Fruit fly (Drosophila melanogaster) whole organism, embryonic: ENCODE results near the gene Sec15.

Experiments used
- Ada2b ChIP-seq: fragments of 200-800 bp; sonication (Bioruptor generic); IDR thresholded peaks from 2 replicates; pipeline ENCODE4 v1.3.6; 2022; ENCODE audit warnings: missing biosample characterization, missing genetic modification characterization
- B-H2 ChIP-seq: fragments of 200-800 bp; sonication (Bioruptor generic); optimal IDR thresholded peaks from 2 replicates; lab custom pipeline; 2018; ENCODE audit warnings: missing biosample characterization, mild to moderate bottlenecking, missing genetic modification characterization
- CG10565 ChIP-seq: fragments of 200-800 bp; sonication (Bioruptor generic); optimal IDR thresholded peaks from 3 replicates; lab custom pipeline; 2016; ENCODE audit warnings: missing biosample characterization, mild to moderate bottlenecking, missing genetic modification characterization
- CG11247 ChIP-seq: fragments of 200-800 bp; sonication (Bioruptor generic); IDR thresholded peaks from 2 replicates; pipeline ENCODE4 v1.3.6; 2022; ENCODE audit warnings: missing biosample characterization, missing genetic modification characterization
- CG11398 ChIP-seq: fragments of 200-800 bp; sonication (Bioruptor generic); optimal IDR thresholded peaks from 2 replicates; lab custom pipeline; 2016; ENCODE audit warnings: missing biosample characterization, missing genetic modification characterization
- CG11696 ChIP-seq: fragments of 200-800 bp; sonication (Bioruptor generic); IDR thresholded peaks from 2 replicates; pipeline ENCODE4 v1.3.6; 2022; ENCODE audit warnings: missing biosample characterization, missing genetic modification characterization
- CG12155 ChIP-seq: fragments of 200-800 bp; sonication (Bioruptor generic); optimal IDR thresholded peaks from 3 replicates; lab custom pipeline; 2016; ENCODE audit warnings: missing biosample characterization, missing genetic modification characterization
- CG12299 ChIP-seq: fragments of 200-800 bp; sonication (Bioruptor generic); optimal IDR thresholded peaks from 2 replicates; lab custom pipeline; 2018; ENCODE audit warnings: missing biosample characterization, mild to moderate bottlenecking, missing genetic modification characterization
- CG1233 ChIP-seq: fragments of 200-800 bp; sonication (Bioruptor generic); optimal IDR thresholded peaks from 4 replicates; lab custom pipeline; 2018; ENCODE audit warnings: missing biosample characterization, mild to moderate bottlenecking, missing genetic modification characterization
- CG15514 ChIP-seq: fragments of 200-800 bp; sonication (Bioruptor generic); optimal IDR thresholded peaks from 3 replicates; lab custom pipeline; 2017; ENCODE audit warnings: missing biosample characterization, missing genetic modification characterization, mild to moderate bottlenecking, moderate library complexity, missing genetic modification reagents
- CG17186 ChIP-seq: fragments of 200-800 bp; sonication (Bioruptor generic); optimal IDR thresholded peaks from 3 replicates; lab custom pipeline; 2017; ENCODE audit warnings: missing biosample characterization, missing genetic modification reagents, missing genetic modification characterization
- CG17328 ChIP-seq: fragments of 200-800 bp; sonication (Bioruptor generic); IDR thresholded peaks from 2 replicates; pipeline ENCODE4 v1.3.6; 2022; ENCODE audit warnings: missing biosample characterization, missing genetic modification characterization
- CG18011 ChIP-seq: fragments of 200-800 bp; sonication (Bioruptor generic); optimal IDR thresholded peaks from 2 replicates; lab custom pipeline; 2017; ENCODE audit warnings: missing biosample characterization, missing genetic modification characterization, mild to moderate bottlenecking, moderate library complexity, missing genotype
- CG18476 ChIP-seq: fragments of 200-800 bp; sonication (Bioruptor generic); optimal IDR thresholded peaks from 2 replicates; lab custom pipeline; 2016; ENCODE audit warnings: missing biosample characterization, mild to moderate bottlenecking, missing genetic modification characterization
- CG2678 ChIP-seq: fragments of 200-800 bp; sonication (Bioruptor generic); optimal IDR thresholded peaks from 3 replicates; lab custom pipeline; 2019; ENCODE audit warnings: missing biosample characterization, mild to moderate bottlenecking, missing genetic modification characterization, moderate library complexity
- CG34422 ChIP-seq: fragments of 200-800 bp; sonication (Bioruptor generic); IDR thresholded peaks from 3 replicates; pipeline ENCODE4 v1.3.6; 2022; ENCODE audit warnings: missing biosample characterization, missing genetic modification characterization
- CG6175 ChIP-seq: fragments of 200-800 bp; sonication (Bioruptor generic); IDR thresholded peaks from 3 replicates; pipeline ENCODE4 v1.3.6; 2022; ENCODE audit warnings: missing biosample characterization, missing genetic modification characterization
- CG7928 ChIP-seq: fragments of 200-800 bp; sonication (Bioruptor generic); optimal IDR thresholded peaks from 2 replicates; lab custom pipeline; 2017; ENCODE audit warnings: missing biosample characterization, mild to moderate bottlenecking, missing genetic modification characterization
- CG8290 ChIP-seq, 3 experiments: fragments of 200-800 bp; sonication (Bioruptor generic); optimal IDR thresholded peaks; 2 replicates each; lab custom pipeline; 2016 to 2019; ENCODE audit warnings: missing biosample characterization in 3 of 3, missing genetic modification characterization in 3 of 3, mild to moderate bottlenecking in 2 of 3, moderate library complexity in 1 of 3
- CG8924 ChIP-seq: fragments of 200-800 bp; optimal IDR thresholded peaks from 3 replicates; lab custom pipeline; 2019; ENCODE audit warnings: missing biosample characterization, mild to moderate bottlenecking, missing genetic modification characterization, moderate library complexity
- CHES-1-like ChIP-seq: fragments of 200-800 bp; sonication (Bioruptor generic); optimal IDR thresholded peaks from 2 replicates; lab custom pipeline; 2016; ENCODE audit warnings: missing biosample characterization, missing genetic modification characterization
- Camta ChIP-seq: fragments of 200-800 bp; sonication (Bioruptor generic); optimal IDR thresholded peaks from 2 replicates; lab custom pipeline; 2016; ENCODE audit warnings: missing biosample characterization, missing genetic modification characterization
- Dip2 ChIP-seq: fragments of 200-800 bp; sonication (Bioruptor generic); IDR thresholded peaks from 2 replicates; pipeline ENCODE4 v1.3.6; 2022; ENCODE audit warnings: missing biosample characterization, missing genetic modification characterization
- Fer1 ChIP-seq: fragments of 200-800 bp; sonication (Bioruptor generic); optimal IDR thresholded peaks from 2 replicates; lab custom pipeline; 2017; ENCODE audit warnings: missing biosample characterization, mild to moderate bottlenecking, missing genetic modification characterization
- HLH3B ChIP-seq: fragments of 200-800 bp; sonication (Bioruptor generic); IDR thresholded peaks from 2 replicates; pipeline ENCODE4 v1.3.6; 2022; ENCODE audit warnings: missing biosample characterization, missing genetic modification characterization
- HLH54F ChIP-seq: fragments of 200-800 bp; sonication (Bioruptor generic); optimal IDR thresholded peaks from 3 replicates; lab custom pipeline; 2016; ENCODE audit warnings: missing biosample characterization, missing genetic modification characterization
- Hmr ChIP-seq: fragments of 200-800 bp; sonication (Bioruptor generic); optimal IDR thresholded peaks from 3 replicates; lab custom pipeline; 2017; ENCODE audit warnings: mild to moderate bottlenecking, missing biosample characterization, missing genetic modification reagents, missing genetic modification characterization
- MTF-1 ChIP-seq: fragments of 200-800 bp; sonication (Bioruptor generic); optimal IDR thresholded peaks from 2 replicates; lab custom pipeline; 2018; ENCODE audit warnings: missing biosample characterization, mild to moderate bottlenecking, missing genetic modification characterization, borderline replicate concordance
- ac ChIP-seq: fragments of 200-800 bp; sonication (Bioruptor generic); optimal IDR thresholded peaks from 3 replicates; lab custom pipeline; 2017; ENCODE audit warnings: missing biosample characterization, mild to moderate bottlenecking, missing genetic modification characterization
- al ChIP-seq: fragments of 200-800 bp; sonication (Bioruptor generic); IDR thresholded peaks from 2 replicates; pipeline ENCODE4 v1.3.6; 2022; ENCODE audit warnings: missing biosample characterization, missing genetic modification characterization
- ci ChIP-seq: fragments of 200-800 bp; sonication (Bioruptor generic); IDR thresholded peaks from 3 replicates; pipeline ENCODE4 v1.3.6; 2022; ENCODE audit warnings: missing biosample characterization, missing genetic modification characterization
- da ChIP-seq: fragments of 200-800 bp; sonication (Bioruptor generic); optimal IDR thresholded peaks from 2 replicates; lab custom pipeline; 2016; ENCODE audit warnings: missing biosample characterization, missing genetic modification characterization
- dpn ChIP-seq, 2 experiments: fragments of 200-800 bp; sonication (Bioruptor generic); optimal IDR thresholded peaks; 3 replicates each; lab custom pipeline; 2016; ENCODE audit warnings: missing biosample characterization in 2 of 2, missing genetic modification characterization in 2 of 2
- ems ChIP-seq: fragments of 200-800 bp; sonication (Bioruptor generic); optimal IDR thresholded peaks from 3 replicates; lab custom pipeline; 2016; ENCODE audit warnings: missing biosample characterization, missing genetic modification characterization
- eve ChIP-seq, 2 experiments: fragments of >200 bp; optimal IDR thresholded peaks; 2 replicates each; lab custom pipeline; 2017; ENCODE audit warnings: missing biosample characterization in 2 of 2, missing genetic modification characterization in 2 of 2
- ewg ChIP-seq: fragments of 200-800 bp; sonication (Bioruptor generic); optimal IDR thresholded peaks from 3 replicates; lab custom pipeline; 2017; ENCODE audit warnings: mild to moderate bottlenecking, missing biosample characterization, missing genetic modification reagents, missing genetic modification characterization
- exex ChIP-seq: fragments of 200-800 bp; sonication (Bioruptor generic); optimal IDR thresholded peaks from 4 replicates; lab custom pipeline; 2018; ENCODE audit warnings: missing biosample characterization, mild to moderate bottlenecking, missing genetic modification characterization, moderate library complexity
- gcm2 ChIP-seq: fragments of 200-800 bp; sonication (Bioruptor generic); optimal IDR thresholded peaks from 2 replicates; lab custom pipeline; 2016; ENCODE audit warnings: missing biosample characterization, missing genetic modification characterization
- hbn ChIP-seq: fragments of 200-800 bp; sonication (Bioruptor generic); IDR thresholded peaks from 2 replicates; pipeline ENCODE4 v1.3.6; 2022; ENCODE audit warnings: missing biosample characterization, missing genetic modification characterization; ENCODE audit not compliant: partially characterized antibody
- hth ChIP-seq: fragments of >200 bp; optimal IDR thresholded peaks from 2 replicates; lab custom pipeline; 2017; ENCODE audit warnings: inconsistent platforms
- pho ChIP-seq: fragments of 200-800 bp; sonication (Bioruptor generic); optimal IDR thresholded peaks from 2 replicates; lab custom pipeline; 2016; ENCODE audit warnings: missing biosample characterization, missing genetic modification characterization
- pnt ChIP-seq: fragments of 200-800 bp; sonication (Bioruptor generic); optimal IDR thresholded peaks from 3 replicates; lab custom pipeline; 2016; ENCODE audit warnings: missing biosample characterization, missing genetic modification characterization
- repo ChIP-seq: fragments of 200-800 bp; sonication (Bioruptor generic); optimal IDR thresholded peaks from 2 replicates; lab custom pipeline; 2016; ENCODE audit warnings: missing biosample characterization, missing genetic modification characterization
- sens ChIP-seq: fragments of 200-800 bp; sonication (Bioruptor generic); peaks from one replicate; lab custom pipeline; 2016; ENCODE audit warnings: missing biosample characterization, missing genetic modification characterization
- shn ChIP-seq: fragments of 200-800 bp; sonication (Bioruptor generic); optimal IDR thresholded peaks from 3 replicates; lab custom pipeline; 2016; ENCODE audit warnings: missing biosample characterization, missing genetic modification characterization
- so ChIP-seq: fragments of 200-800 bp; sonication (Bioruptor generic); IDR thresholded peaks from 3 replicates; pipeline ENCODE4 v1.3.6; 2022; ENCODE audit warnings: missing biosample characterization, missing genetic modification characterization
- tio ChIP-seq: fragments of 200-800 bp; sonication (Bioruptor generic); optimal IDR thresholded peaks from 2 replicates; lab custom pipeline; 2017; ENCODE audit warnings: missing biosample characterization, missing genetic modification characterization, inconsistent platforms
- tup ChIP-seq: fragments of 200-800 bp; sonication (Bioruptor generic); optimal IDR thresholded peaks from 2 replicates; lab custom pipeline; 2016; ENCODE audit warnings: missing biosample characterization, mild to moderate bottlenecking, missing genetic modification characterization, moderate library complexity
- twi ChIP-seq: fragments of 200-800 bp; optimal IDR thresholded peaks from 2 replicates; lab custom pipeline; 2019; ENCODE audit warnings: missing biosample characterization, mild to moderate bottlenecking, missing genetic modification characterization, moderate library complexity
- yki ChIP-seq: fragments of >200 bp; optimal IDR thresholded peaks from 3 replicates; lab custom pipeline; 2018

The Sec15 gene

dm6 chr3R:21064000-21064924 is 43.5 kb downstream of the Sec15 start, which contains the start of gene Cortactin (continued):
- peak in 1 of 2 experiments; percentile 1 for TF ChIP-seq dpn (GFP tag; optimal IDR thresholded peaks at IDR 0.05; lab: Kevin White, UChicago)
- TF ChIP-seq CG18011 (GFP tag; lab: Kevin White, UChicago) = peak; percentile 98
- TF ChIP-seq CG2678 (tag; lab: Kevin White, UChicago) = no peak
- TF ChIP-seq CG6175 (GFP tag; lab: Robert Waterston, UW) = no peak
- TF ChIP-seq HLH3B = no peak
- no peak for TF ChIP-seq pho (GFP tag; lab: Kevin White, UChicago)
- no peak for TF ChIP-seq ac (GFP tag; lab: Kevin White, UChicago)
- TF ChIP-seq Dip2 (GFP tag; lab: Robert Waterston, UW) = no peak
- no peak for TF ChIP-seq Hmr (GFP tag; lab: Kevin White, UChicago)
- TF ChIP-seq CG7928 = no peak
- TF ChIP-seq pnt (GFP tag; lab: Kevin White, UChicago) = no peak
- TF ChIP-seq hth (lab: Kevin White, UChicago) = no peak
- TF ChIP-seq eve (GFP tag; optimal IDR thresholded peaks at IDR 0.05; lab: Kevin White, UChicago) = no peak
- TF ChIP-seq CG8290 (GFP tag; optimal IDR thresholded peaks at IDR 0.05; lab: Kevin White, UChicago) = no peak
- TF ChIP-seq CG8290 (tag; optimal IDR thresholded peaks at IDR 0.05; lab: Kevin White, UChicago) = peak; percentile 68 to 86
- TF ChIP-seq twi (tag; lab: Kevin White, UChicago) = no peak
- TF ChIP-seq repo = no peak
- TF ChIP-seq CG8924 (tag; lab: Kevin White, UChicago) = no peak
- no peak for TF ChIP-seq CG12299 (tag; lab: Kevin White, UChicago)
- peak; percentile 81 for TF ChIP-seq hbn (GFP tag; lab: Robert Waterston, UW)
- peak; percentile 39; the same call in 1 of the 3 replicates for TF ChIP-seq CG34422 (GFP tag; lab: Robert Waterston, UW)
- TF ChIP-seq CG1233 (GFP tag; lab: Kevin White, UChicago) = no peak
- TF ChIP-seq yki = no peak
- no peak for TF ChIP-seq CHES-1-like (GFP tag; lab: Kevin White, UChicago)
- no peak for TF ChIP-seq Fer1 (GFP tag; lab: Kevin White, UChicago)
- no peak for TF ChIP-seq gcm2 (GFP tag; lab: Kevin White, UChicago)
- TF ChIP-seq al (GFP tag; lab: Robert Waterston, UW) = no peak
- TF ChIP-seq Camta (GFP tag; lab: Kevin White, UChicago) = no peak
- TF ChIP-seq CG17186 (GFP tag; lab: Kevin White, UChicago) = no peak
- TF ChIP-seq CG12155 (GFP tag; lab: Kevin White, UChicago) = peak; percentile 57
- TF ChIP-seq so (GFP tag; lab: Robert Waterston, UW) = no peak
- TF ChIP-seq MTF-1 (GFP tag; lab: Kevin White, UChicago) = no peak
- no peak for TF ChIP-seq CG11398 (GFP tag; lab: Kevin White, UChicago)
- TF ChIP-seq CG11696 (GFP tag; lab: Robert Waterston, UW) = no peak
- TF ChIP-seq ci = no peak; the same call in 2 of the 3 replicates
- no peak for TF ChIP-seq CG11247 (GFP tag; lab: Robert Waterston, UW)
- TF ChIP-seq shn = no peak
- TF ChIP-seq da (GFP tag; lab: Kevin White, UChicago) = no peak
- TF ChIP-seq tio = no peak
- TF ChIP-seq B-H2 (GFP tag; lab: Kevin White, UChicago) = peak; percentile 48
- TF ChIP-seq CG18476 (GFP tag; lab: Kevin White, UChicago) = no peak
- TF ChIP-seq sens (GFP tag; lab: Kevin White, UChicago) = peak; percentile 68
- TF ChIP-seq ems (GFP tag; lab: Kevin White, UChicago) = no peak
- no peak for TF ChIP-seq Ada2b (GFP tag; lab: Robert Waterston, UW)
- TF ChIP-seq HLH54F (GFP tag; lab: Kevin White, UChicago) = no peak
- no peak for TF ChIP-seq tup (GFP tag; lab: Kevin White, UChicago)
- TF ChIP-seq CG17328 = no peak
- no peak for TF ChIP-seq exex
- no peak for TF ChIP-seq ewg (GFP tag; lab: Kevin White, UChicago)
- TF ChIP-seq CG15514 (GFP tag; lab: Kevin White, UChicago) = peak; percentile 62
- TF ChIP-seq CG10565 (GFP tag; lab: Kevin White, UChicago) = no peak
